Worm (Caenorhabditis elegans) whole organism, L4 larva: ENCODE data around the gene akap-1.

ENCODE experiments used
- D1046.2 ChIP-seq: fragments of 200-800 bp; sonication (Bioruptor generic); IDR thresholded peaks from 2 replicates; pipeline ENCODE4 v1.3.6; 2022; ENCODE audit warnings: missing genetic modification characterization, missing compliant biosample characterization
- F10B5.3 ChIP-seq: sonication (generic microtip); optimal IDR thresholded peaks from 2 replicates; lab custom pipeline; 2016; ENCODE audit warnings: mild to moderate bottlenecking, missing genetic modification characterization, missing compliant biosample characterization
- F26F4.8 ChIP-seq: fragments of 200-800 bp; sonication (Bioruptor generic); conservative IDR thresholded peaks from 2 replicates; pipeline ENCODE4 v1.3.6; 2022; ENCODE audit warnings: missing genetic modification characterization, missing compliant biosample characterization
- F44E2.7 ChIP-seq: fragments of 200-800 bp; sonication (Bioruptor generic); IDR thresholded peaks from 2 replicates; pipeline ENCODE4 v2.1.2; 2022; ENCODE audit warnings: missing genetic modification characterization, missing compliant biosample characterization
- F49E8.2 ChIP-seq: sonication (generic microtip); optimal IDR thresholded peaks from 2 replicates; lab custom pipeline; 2016; ENCODE audit warnings: missing compliant biosample characterization, mild to moderate bottlenecking, missing genetic modification characterization, borderline replicate concordance
- R02D3.7 ChIP-seq: fragments of 150-350 bp; sonication (generic microtip); optimal IDR thresholded peaks from 3 replicates; lab custom pipeline; 2014; ENCODE audit warnings: missing biosample characterization, missing genetic modification characterization
- T20F7.1 ChIP-seq: fragments of 200-800 bp; sonication (Bioruptor generic); optimal IDR thresholded peaks from 2 replicates; lab custom pipeline; 2018; ENCODE audit warnings: mild to moderate bottlenecking, missing genetic modification characterization, missing compliant biosample characterization
- Y48G9A.11 ChIP-seq: fragments of 200-800 bp; sonication (Bioruptor generic); IDR thresholded peaks from 2 replicates; pipeline ENCODE4 v1.3.6; 2022; ENCODE audit warnings: missing genetic modification reagents, missing genetic modification characterization, missing compliant biosample characterization
- Y5F2A.4 ChIP-seq: fragments of 200-800 bp; sonication (Bioruptor generic); optimal IDR thresholded peaks from 2 replicates; lab custom pipeline; 2018; ENCODE audit warnings: mild to moderate bottlenecking, missing genetic modification characterization, missing compliant biosample characterization
- Y75B8A.6 ChIP-seq: fragments of 200-800 bp; sonication (Bioruptor generic); IDR thresholded peaks from 2 replicates; pipeline ENCODE4 v1.3.6; 2022; ENCODE audit warnings: missing genetic modification reagents, missing genetic modification characterization, missing compliant biosample characterization
- ama-1 ChIP-seq: fragments of 150-350 bp; optimal IDR thresholded peaks from 2 replicates; lab custom pipeline; 2014; ENCODE audit warnings: inconsistent platforms, mixed read lengths
- arid-1 ChIP-seq: fragments of 200-800 bp; sonication (Bioruptor generic); conservative IDR thresholded peaks from 2 replicates; pipeline ENCODE4 v1.3.6; 2022; ENCODE audit warnings: missing genetic modification reagents, missing genetic modification characterization, missing compliant biosample characterization
- ceh-20 ChIP-seq: fragments of 200-800 bp; sonication (Bioruptor generic); IDR thresholded peaks from 2 replicates; pipeline ENCODE4 v1.3.6; 2022; ENCODE audit warnings: missing genetic modification reagents, missing genetic modification characterization, missing compliant biosample characterization
- ceh-28 ChIP-seq: fragments of 150-350 bp; optimal IDR thresholded peaks from 2 replicates; lab custom pipeline; 2014; ENCODE audit warnings: missing biosample characterization, missing genetic modification reagents, missing genetic modification characterization
- ceh-44 ChIP-seq: fragments of 200-800 bp; sonication (Bioruptor generic); IDR thresholded peaks from 2 replicates; pipeline ENCODE4 v1.3.6; 2022; ENCODE audit warnings: missing genetic modification reagents, missing genetic modification characterization, missing compliant biosample characterization
- ceh-82 ChIP-seq: sonication (generic microtip); optimal IDR thresholded peaks from 2 replicates; lab custom pipeline; 2017; ENCODE audit warnings: missing biosample characterization, missing genetic modification characterization
- ces-1 ChIP-seq: fragments of 150-350 bp; sonication (generic microtip); optimal IDR thresholded peaks from 4 replicates; lab custom pipeline; 2014; ENCODE audit warnings: missing biosample characterization, missing genetic modification reagents, missing genetic modification characterization
- cey-2 ChIP-seq: sonication (generic microtip); optimal IDR thresholded peaks from 3 replicates; lab custom pipeline; 2017; ENCODE audit warnings: missing genetic modification characterization, mild to moderate bottlenecking, missing compliant biosample characterization, antibody characterized with exemption, borderline replicate concordance; ENCODE audit not compliant: insufficient read depth
- ctbp-1 ChIP-seq: fragments of 200-800 bp; sonication (Bioruptor generic); IDR thresholded peaks from 2 replicates; pipeline ENCODE4 v1.3.6; 2022; ENCODE audit warnings: missing genetic modification reagents, missing genetic modification characterization, missing compliant biosample characterization
- daf-12 ChIP-seq: fragments of 150-350 bp; optimal IDR thresholded peaks from 2 replicates; lab custom pipeline; 2014; ENCODE audit warnings: missing biosample characterization, missing genetic modification reagents, missing genetic modification characterization
- daf-19 ChIP-seq: fragments of 200-800 bp; sonication (Bioruptor generic); conservative IDR thresholded peaks from 2 replicates; pipeline ENCODE4 v1.3.6; 2022; ENCODE audit warnings: missing genetic modification characterization, missing compliant biosample characterization
- daf-8 ChIP-seq: fragments of 200-800 bp; sonication (Bioruptor generic); IDR thresholded peaks from 2 replicates; pipeline ENCODE4 v1.3.6; 2022; ENCODE audit warnings: missing genetic modification characterization, missing compliant biosample characterization
- dmd-6 ChIP-seq: fragments of 200-800 bp; sonication (Bioruptor generic); IDR thresholded peaks from 2 replicates; pipeline ENCODE4 v1.3.6; 2022; ENCODE audit warnings: missing genetic modification reagents, missing genetic modification characterization, missing compliant biosample characterization
- dmd-8 ChIP-seq: fragments of 200-800 bp; sonication (Bioruptor generic); IDR thresholded peaks from 2 replicates; pipeline ENCODE4 v1.3.6; 2022; ENCODE audit warnings: missing genetic modification characterization, missing compliant biosample characterization
- duxl-1 ChIP-seq: sonication (generic microtip); optimal IDR thresholded peaks from 2 replicates; lab custom pipeline; 2016; ENCODE audit warnings: mild to moderate bottlenecking, missing genetic modification characterization, moderate library complexity, missing compliant biosample characterization; ENCODE audit not compliant: poor library complexity
- egl-27 ChIP-seq: sonication (generic microtip); optimal IDR thresholded peaks from 3 replicates; lab custom pipeline; 2017; ENCODE audit warnings: missing biosample characterization, missing genetic modification reagents, missing genetic modification characterization
- fkh-10 ChIP-seq: fragments of 150-350 bp; optimal IDR thresholded peaks from 2 replicates; lab custom pipeline; 2014; ENCODE audit warnings: missing biosample characterization, missing genetic modification reagents, missing genetic modification characterization
- gei-8 ChIP-seq: fragments of 200-800 bp; sonication (Bioruptor generic); optimal IDR thresholded peaks from 2 replicates; lab custom pipeline; 2018; ENCODE audit warnings: mild to moderate bottlenecking, missing genetic modification characterization, missing compliant biosample characterization
- lin-1 ChIP-seq: fragments of 200-800 bp; sonication (Bioruptor generic); IDR thresholded peaks from 2 replicates; pipeline ENCODE4 v1.3.6; 2022; ENCODE audit warnings: missing genetic modification reagents, missing genetic modification characterization, missing compliant biosample characterization
- lin-15B ChIP-seq: fragments of 150-350 bp; sonication (generic microtip); optimal IDR thresholded peaks from 3 replicates; lab custom pipeline; 2014; ENCODE audit warnings: missing biosample characterization, missing genetic modification characterization
- madf-9 ChIP-seq: fragments of 200-800 bp; sonication (Bioruptor generic); conservative IDR thresholded peaks from 2 replicates; pipeline ENCODE4 v1.3.6; 2022; ENCODE audit warnings: missing genetic modification reagents, missing genetic modification characterization, missing compliant biosample characterization
- mdl-1 ChIP-seq, 2 experiments: fragments of 150-350 bp in 1 of 2; sonication (generic microtip) in 1 of 2; optimal IDR thresholded peaks; 2 replicates each; lab custom pipeline; 2014 to 2017; ENCODE audit warnings: missing biosample characterization in 2 of 2, missing genetic modification characterization in 2 of 2
- mxl-2 ChIP-seq: fragments of 200-800 bp; sonication (Bioruptor generic); conservative IDR thresholded peaks from 2 replicates; pipeline ENCODE4 v1.3.6; 2022; ENCODE audit warnings: missing genetic modification reagents, missing genetic modification characterization, missing compliant biosample characterization
- nhr-10 ChIP-seq: fragments of 150-350 bp; optimal IDR thresholded peaks from 2 replicates; lab custom pipeline; 2014; ENCODE audit warnings: missing biosample characterization, missing genetic modification characterization
- nhr-102 ChIP-seq: sonication (generic microtip); optimal IDR thresholded peaks from 2 replicates; lab custom pipeline; 2016; ENCODE audit warnings: mild to moderate bottlenecking, missing genetic modification characterization, moderate library complexity, missing compliant biosample characterization
- nhr-11 ChIP-seq: fragments of 150-350 bp; optimal IDR thresholded peaks from 2 replicates; lab custom pipeline; 2014; ENCODE audit warnings: missing biosample characterization, missing genetic modification characterization
- nhr-111 ChIP-seq: fragments of 200-800 bp; sonication (Bioruptor generic); optimal IDR thresholded peaks from 2 replicates; lab custom pipeline; 2018; ENCODE audit warnings: mild to moderate bottlenecking, missing genetic modification characterization, missing compliant biosample characterization
- nhr-41 ChIP-seq: fragments of 200-800 bp; sonication (Bioruptor generic); IDR thresholded peaks from 2 replicates; pipeline ENCODE4 v1.3.6; 2022; ENCODE audit warnings: missing genetic modification reagents, missing genetic modification characterization, missing compliant biosample characterization
- pha-4 ChIP-seq, 2 experiments: fragments of 150-350 bp in 1 of 2; fragments of 200-800 bp in 1 of 2; sonication (Bioruptor generic) in 1 of 2; IDR thresholded peaks in 1 of 2; optimal IDR thresholded peaks in 1 of 2; 2 replicates each; pipeline versions ENCODE4 v1.3.6 to Lab custom; 2014 to 2022; ENCODE audit warnings: missing genetic modification characterization in 2 of 2, missing genetic modification reagents in 2 of 2, missing biosample characterization in 1 of 2, missing compliant biosample characterization in 1 of 2
- pqm-1 ChIP-seq: sonication (generic microtip); optimal IDR thresholded peaks from 2 replicates; lab custom pipeline; 2017; ENCODE audit warnings: missing biosample characterization, missing genetic modification characterization
- rbr-2 ChIP-seq: sonication (generic microtip); optimal IDR thresholded peaks from 2 replicates; lab custom pipeline; 2016; ENCODE audit warnings: missing genotype, missing genetic modification characterization, missing compliant biosample characterization
- sdz-12 ChIP-seq: fragments of 200-800 bp; sonication (Bioruptor generic); optimal IDR thresholded peaks from 2 replicates; lab custom pipeline; 2018; ENCODE audit warnings: mild to moderate bottlenecking, missing genetic modification characterization, missing compliant biosample characterization
- skn-1 ChIP-seq: fragments of 150-350 bp; optimal IDR thresholded peaks from 2 replicates; lab custom pipeline; 2014; ENCODE audit warnings: missing biosample characterization, missing genetic modification characterization
- snpc-4 ChIP-seq: fragments of 150-350 bp; optimal IDR thresholded peaks from 2 replicates; lab custom pipeline; 2014; ENCODE audit warnings: missing biosample characterization, missing genetic modification characterization
- spr-1 ChIP-seq: sonication (generic microtip); optimal IDR thresholded peaks from 2 replicates; lab custom pipeline; 2016; ENCODE audit warnings: mild to moderate bottlenecking, missing genetic modification characterization, missing compliant biosample characterization
- tag-97 ChIP-seq: fragments of 200-800 bp; sonication (Bioruptor generic); IDR thresholded peaks from 2 replicates; pipeline ENCODE4 v1.3.6; 2022; ENCODE audit warnings: missing genetic modification characterization, missing compliant biosample characterization
- tra-1 ChIP-seq: fragments of 200-800 bp; sonication (Bioruptor generic); IDR thresholded peaks from 2 replicates; pipeline ENCODE4 v1.3.6; 2022; ENCODE audit warnings: missing genetic modification reagents, missing genetic modification characterization, missing compliant biosample characterization
- unc-62 ChIP-seq, 3 experiments: fragments of 150-350 bp in 1 of 3; sonication (generic microtip); optimal IDR thresholded peaks in 2 of 3; peaks in 1 of 3; 1 replicate in 1 of 3; 2 replicates in 2 of 3; lab custom pipeline; 2014 to 2017; ENCODE audit warnings: missing biosample characterization in 3 of 3, missing genetic modification characterization in 3 of 3, missing genetic modification reagents in 3 of 3, missing genotype in 1 of 3
- zip-11 ChIP-seq: fragments of 200-800 bp; sonication (Bioruptor generic); IDR thresholded peaks from 2 replicates; pipeline ENCODE4 v1.3.6; 2022; ENCODE audit warnings: missing genetic modification characterization, missing compliant biosample characterization
- ztf-11 ChIP-seq: fragments of 150-350 bp; optimal IDR thresholded peaks from 2 replicates; lab custom pipeline; 2014; ENCODE audit warnings: missing biosample characterization, missing genetic modification characterization
- ztf-7 ChIP-seq: fragments of 150-350 bp; optimal IDR thresholded peaks from 2 replicates; lab custom pipeline; 2014; ENCODE audit warnings: missing biosample characterization, missing genetic modification characterization

The akap-1 gene

DNA sequence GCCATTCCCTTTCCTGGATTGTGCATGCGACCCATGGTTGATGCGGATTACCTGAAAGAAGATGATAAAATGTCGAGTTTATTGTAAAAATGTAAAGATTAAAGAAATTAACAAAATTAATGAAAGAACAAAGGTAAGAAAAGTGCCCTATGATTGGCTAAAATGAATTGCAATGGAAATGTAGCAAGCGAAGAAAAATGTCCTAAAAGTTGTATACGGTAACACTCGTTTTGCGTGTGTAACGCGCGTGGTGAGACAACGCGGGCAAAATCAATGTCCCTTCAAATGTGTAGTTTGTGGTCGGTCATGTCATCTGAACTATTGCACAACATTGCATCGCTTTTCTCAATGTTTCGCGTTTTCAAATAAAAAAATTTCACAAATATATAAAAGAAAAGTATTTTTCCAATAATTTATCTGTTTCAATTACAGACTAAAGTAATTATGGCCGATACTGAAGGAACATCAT, 21.8 kb downstream of the akap-1 start, which contains the start of the genes rps-13 and nfx-1 (continued):
- TF ChIP-seq gei-8 (GFP tag; lab: Kevin White, UChicago) (no peak), ceh-28 (peak; percentile 12), tra-1 (GFP tag; lab: Robert Waterston, UW) (no peak), ctbp-1 (GFP tag; lab: Robert Waterston, UW) (no peak), ceh-20 (GFP tag; lab: Robert Waterston, UW) (no peak), nhr-41 (GFP tag; lab: Robert Waterston, UW) (no peak), ceh-82 (tag; lab: Kevin White, UChicago) (no peak), nhr-10 (peak; percentile 41), snpc-4 (tag; lab: Kevin White, UChicago) (no peak), ztf-7 (peak; percentile 76), pha-4 (GFP tag; IDR thresholded peaks at IDR 0.05; lab: Robert Waterston, UW) (no peak), pha-4 (tag; optimal IDR thresholded peaks at IDR 0.05; lab: Kevin White, UChicago) (peak; percentile 97), cey-2 (tag; lab: Kevin White, UChicago) (no peak), tag-97 (GFP tag; lab: Robert Waterston, UW) (no peak), F10B5.3 (tag; lab: Kevin White, UChicago) (no peak), spr-1 (tag; lab: Kevin White, UChicago) (no peak), ztf-11 (tag; lab: Kevin White, UChicago) (no peak), fkh-10 (GFP tag; lab: Kevin White, UChicago) (peak; percentile 32), Y48G9A.11 (GFP tag; lab: Robert Waterston, UW) (no peak), zip-11 (GFP tag; lab: Robert Waterston, UW) (no peak), nhr-102 (tag; lab: Kevin White, UChicago) (no peak), nhr-111 (GFP tag; lab: Kevin White, UChicago) (no peak), egl-27 (tag; lab: Kevin White, UChicago) (no peak), duxl-1 (tag; lab: Kevin White, UChicago) (no peak), nhr-11 (tag; lab: Kevin White, UChicago) (peak; percentile 80), skn-1 (tag; lab: Kevin White, UChicago) (no peak), lin-1 (GFP tag; lab: Robert Waterston, UW) (no peak), daf-12 (no peak), F49E8.2 (no peak), dmd-6 (GFP tag; lab: Robert Waterston, UW) (0 out of 2 replicates have a peak, but pooled peaks have one; percentile 16), dmd-8 (GFP tag; lab: Robert Waterston, UW) (no peak), F44E2.7 (GFP tag; lab: Robert Waterston, UW) (no peak), daf-8 (GFP tag; lab: Robert Waterston, UW) (no peak), sdz-12 (GFP tag; lab: Kevin White, UChicago) (no peak), unc-62 (GFP tag; optimal IDR thresholded peaks at IDR 0.05 in 1 of 2; lab: Kevin White, UChicago) (peak in 1 of 2 experiments; percentile 90), unc-62 (tag; optimal IDR thresholded peaks at IDR 0.05; lab: Kevin White, UChicago) (no peak), ama-1 (lab: Kevin White, UChicago) (no peak), mdl-1 (tag; optimal IDR thresholded peaks at IDR 0.05; lab: Kevin White, UChicago) (peak in 1 of 2 experiments; percentile 48), pqm-1 (tag; lab: Kevin White, UChicago) (peak; percentile 2), Y75B8A.6 (GFP tag; lab: Robert Waterston, UW) (no peak), rbr-2 (tag; lab: Kevin White, UChicago) (peak; percentile 61), arid-1 (GFP tag; lab: Robert Waterston, UW) (peak; percentile 65; the same call in 1 of the 2 replicates), D1046.2 (peak; percentile 98), daf-19 (GFP tag; lab: Robert Waterston, UW) (no peak), ceh-44 (GFP tag; lab: Robert Waterston, UW) (no peak), F26F4.8 (GFP tag; lab: Robert Waterston, UW) (no peak), R02D3.7 (tag; lab: Kevin White, UChicago) (no peak), mxl-2 (GFP tag; lab: Robert Waterston, UW) (no peak), lin-15B (tag; lab: Kevin White, UChicago) (peak; percentile 18), Y5F2A.4 (GFP tag; lab: Kevin White, UChicago) (no peak), madf-9 (GFP tag; lab: Robert Waterston, UW) (no peak), T20F7.1 (GFP tag; lab: Kevin White, UChicago) (no peak), ces-1 (no peak)
